Worm (Caenorhabditis elegans) whole organism, L1 larva: ENCODE measurements around the gene nlp-64.

Experiments
- C16A3.4 ChIP-seq: fragments of 150-350 bp; optimal IDR thresholded peaks from 2 replicates; lab custom pipeline; 2014; ENCODE audit warnings: missing biosample characterization, missing genetic modification characterization
- C34B4.2 ChIP-seq: sonication (generic microtip); optimal IDR thresholded peaks from 2 replicates; lab custom pipeline; 2017; ENCODE audit warnings: mild to moderate bottlenecking, missing genetic modification characterization, missing compliant biosample characterization
- Y116A8C.19 ChIP-seq: sonication (generic microtip); optimal IDR thresholded peaks from 2 replicates; lab custom pipeline; 2016; ENCODE audit warnings: missing compliant biosample characterization, missing genetic modification characterization, borderline replicate concordance
- alr-1 ChIP-seq: fragments of 200-800 bp; sonication (Bioruptor generic); optimal IDR thresholded peaks from 2 replicates; lab custom pipeline; 2018; ENCODE audit warnings: borderline replicate concordance, mild to moderate bottlenecking, missing genetic modification characterization, missing compliant biosample characterization
- blmp-1 ChIP-seq: fragments of 150-350 bp; optimal IDR thresholded peaks from 2 replicates; lab custom pipeline; 2014; ENCODE audit warnings: missing biosample characterization, missing genetic modification characterization
- ceh-63 ChIP-seq: fragments of 200-800 bp; sonication (Bioruptor generic); optimal IDR thresholded peaks from 2 replicates; lab custom pipeline; 2018; ENCODE audit warnings: mild to moderate bottlenecking, missing genetic modification characterization, missing compliant biosample characterization
- ceh-90 ChIP-seq: sonication (generic microtip); optimal IDR thresholded peaks from 2 replicates; lab custom pipeline; 2016; ENCODE audit warnings: missing genetic modification characterization, missing compliant biosample characterization
- dpl-1 ChIP-seq, 3 experiments: fragments of 150-350 bp in 2 of 3; sonication (generic microtip) in 1 of 3; optimal IDR thresholded peaks; 2 replicates each; lab custom pipeline; 2014 to 2017; ENCODE audit warnings: missing biosample characterization in 3 of 3, missing genetic modification characterization in 3 of 3, missing genetic modification reagents in 3 of 3
- dsc-1 ChIP-seq: sonication (generic microtip); optimal IDR thresholded peaks from 2 replicates; lab custom pipeline; 2016; ENCODE audit warnings: mild to moderate bottlenecking, missing genetic modification characterization, missing compliant biosample characterization
- egl-13 ChIP-seq: sonication (generic microtip); optimal IDR thresholded peaks from 2 replicates; lab custom pipeline; 2016; ENCODE audit warnings: missing genotype, missing genetic modification reagents, missing genetic modification characterization, missing compliant biosample characterization
- egl-27 ChIP-seq, 2 experiments: fragments of 150-350 bp in 1 of 2; sonication (generic microtip); optimal IDR thresholded peaks; 3 replicates each; lab custom pipeline; 2017 to 2018; ENCODE audit warnings: missing biosample characterization in 2 of 2, missing genetic modification characterization in 2 of 2, missing genetic modification reagents in 2 of 2
- elt-2 ChIP-seq: sonication (generic microtip); optimal IDR thresholded peaks from 2 replicates; lab custom pipeline; 2016; ENCODE audit warnings: missing genetic modification characterization, mild to moderate bottlenecking, inconsistent platforms, missing compliant biosample characterization, missing genetic modification reagents
- elt-3 ChIP-seq, 6 experiments: fragments of 150-350 bp in 1 of 6; sonication (generic microtip); optimal IDR thresholded peaks; 2 replicates each; lab custom pipeline; 2017 to 2018; ENCODE audit warnings: missing biosample characterization in 6 of 6, missing genetic modification characterization in 6 of 6, inconsistent platforms in 1 of 6
- ets-5 ChIP-seq: fragments of 200-800 bp; sonication (Bioruptor generic); IDR thresholded peaks from 2 replicates; pipeline ENCODE4 v1.3.6; 2022; ENCODE audit warnings: missing genetic modification characterization, missing compliant biosample characterization
- fkh-10 ChIP-seq: sonication (generic microtip); optimal IDR thresholded peaks from 2 replicates; lab custom pipeline; 2017; ENCODE audit warnings: missing biosample characterization, missing genetic modification reagents, missing genetic modification characterization
- fkh-4 ChIP-seq: sonication (generic microtip); optimal IDR thresholded peaks from 2 replicates; lab custom pipeline; 2016; ENCODE audit warnings: missing compliant biosample characterization, missing genetic modification characterization, borderline replicate concordance
- fos-1 ChIP-seq: fragments of 150-350 bp; optimal IDR thresholded peaks from 2 replicates; lab custom pipeline; 2014; ENCODE audit warnings: missing biosample characterization, missing genetic modification characterization
- hlh-4 ChIP-seq: sonication (generic microtip); optimal IDR thresholded peaks from 2 replicates; lab custom pipeline; 2016; ENCODE audit warnings: mild to moderate bottlenecking, missing genetic modification characterization, missing compliant biosample characterization
- lin-13 ChIP-seq: fragments of 150-350 bp; optimal IDR thresholded peaks from 2 replicates; lab custom pipeline; 2014; ENCODE audit warnings: missing biosample characterization, missing genetic modification reagents, missing genetic modification characterization
- lin-14 ChIP-seq: fragments of 200-800 bp; sonication (Bioruptor generic); optimal IDR thresholded peaks from 2 replicates; lab custom pipeline; 2018; ENCODE audit warnings: mild to moderate bottlenecking, missing genetic modification characterization, moderate library complexity, missing compliant biosample characterization
- lin-15B ChIP-seq: fragments of 150-350 bp; sonication (generic microtip); optimal IDR thresholded peaks from 3 replicates; lab custom pipeline; 2014; ENCODE audit warnings: missing biosample characterization, missing genetic modification characterization
- lir-3 ChIP-seq: sonication (generic microtip); optimal IDR thresholded peaks from 2 replicates; lab custom pipeline; 2016; ENCODE audit warnings: mild to moderate bottlenecking, missing genetic modification characterization, moderate library complexity, missing compliant biosample characterization; ENCODE audit not compliant: poor library complexity
- lsy-2 ChIP-seq, 2 experiments: fragments of 150-350 bp; optimal IDR thresholded peaks; 2 replicates each; lab custom pipeline; 2014; ENCODE audit warnings: missing biosample characterization in 2 of 2, missing genetic modification characterization in 2 of 2
- mab-9 ChIP-seq: fragments of 200-800 bp; sonication (Bioruptor generic); IDR thresholded peaks from 2 replicates; pipeline ENCODE4 v1.3.6; 2022; ENCODE audit warnings: missing genetic modification reagents, missing genetic modification characterization, missing compliant biosample characterization
- mdl-1 ChIP-seq, 2 experiments: fragments of 150-350 bp; optimal IDR thresholded peaks; 2 replicates each; lab custom pipeline; 2014 to 2017; ENCODE audit warnings: missing biosample characterization in 2 of 2, missing genetic modification characterization in 2 of 2, inconsistent platforms in 1 of 2
- mef-2 ChIP-seq: fragments of 150-350 bp; optimal IDR thresholded peaks from 2 replicates; lab custom pipeline; 2014; ENCODE audit warnings: missing biosample characterization, missing genetic modification characterization
- mep-1 ChIP-seq: fragments of 150-350 bp; optimal IDR thresholded peaks from 2 replicates; lab custom pipeline; 2014; ENCODE audit warnings: missing biosample characterization, missing genetic modification characterization
- nhr-11 ChIP-seq: fragments of 150-350 bp; optimal IDR thresholded peaks from 2 replicates; lab custom pipeline; 2014; ENCODE audit warnings: missing biosample characterization, missing genetic modification characterization
- nhr-12 ChIP-seq: sonication (generic microtip); optimal IDR thresholded peaks from 2 replicates; lab custom pipeline; 2017; ENCODE audit warnings: missing biosample characterization, missing genetic modification characterization
- nhr-20 ChIP-seq: sonication (generic microtip); optimal IDR thresholded peaks from 2 replicates; lab custom pipeline; 2016; ENCODE audit warnings: mild to moderate bottlenecking, missing genetic modification characterization, missing compliant biosample characterization
- nhr-28 ChIP-seq: fragments of 150-350 bp; optimal IDR thresholded peaks from 2 replicates; lab custom pipeline; 2014; ENCODE audit warnings: missing biosample characterization, missing genetic modification characterization
- nhr-47 ChIP-seq: sonication (generic microtip); optimal IDR thresholded peaks from 2 replicates; lab custom pipeline; 2016; ENCODE audit warnings: mild to moderate bottlenecking, missing genetic modification characterization, moderate library complexity, missing compliant biosample characterization
- nhr-71 ChIP-seq: sonication (generic microtip); optimal IDR thresholded peaks from 2 replicates; lab custom pipeline; 2016; ENCODE audit warnings: mild to moderate bottlenecking, missing genetic modification characterization, moderate library complexity, missing compliant biosample characterization
- nhr-84 ChIP-seq: sonication (generic microtip); optimal IDR thresholded peaks from 2 replicates; lab custom pipeline; 2017; ENCODE audit warnings: missing biosample characterization, missing genetic modification characterization
- nhr-85 ChIP-seq: sonication (generic microtip); peaks from one replicate; lab custom pipeline; 2016; ENCODE audit warnings: missing genetic modification characterization, inconsistent platforms, missing compliant biosample characterization
- pqm-1 ChIP-seq: sonication (generic microtip); optimal IDR thresholded peaks from 3 replicates; lab custom pipeline; 2017; ENCODE audit warnings: missing biosample characterization, missing genetic modification characterization
- skn-1 ChIP-seq: fragments of 150-350 bp; optimal IDR thresholded peaks from 2 replicates; lab custom pipeline; 2014; ENCODE audit warnings: missing biosample characterization, missing genetic modification characterization
- sox-4 ChIP-seq: sonication (generic microtip); optimal IDR thresholded peaks from 2 replicates; lab custom pipeline; 2016; ENCODE audit warnings: missing genetic modification characterization, missing compliant biosample characterization
- tlp-1 ChIP-seq: fragments of 150-350 bp; optimal IDR thresholded peaks from 2 replicates; lab custom pipeline; 2014; ENCODE audit warnings: missing biosample characterization, missing genetic modification characterization
- unc-130 ChIP-seq: fragments of 150-350 bp; optimal IDR thresholded peaks from 2 replicates; lab custom pipeline; 2017; ENCODE audit warnings: missing biosample characterization, missing genetic modification characterization, inconsistent platforms
- unc-30 ChIP-seq: sonication (generic microtip); optimal IDR thresholded peaks from 2 replicates; lab custom pipeline; 2017; ENCODE audit warnings: missing biosample characterization, missing genetic modification characterization
- unc-98 ChIP-seq: fragments of 200-800 bp; sonication (Bioruptor generic); IDR thresholded peaks from 2 replicates; pipeline ENCODE4 v1.3.6; 2022; ENCODE audit warnings: missing genetic modification characterization, missing compliant biosample characterization
- vab-15 ChIP-seq: sonication (generic microtip); optimal IDR thresholded peaks from 2 replicates; lab custom pipeline; 2017; ENCODE audit warnings: missing genotype, mild to moderate bottlenecking, missing genetic modification characterization, missing compliant biosample characterization
- xbp-1 ChIP-seq: sonication (generic microtip); optimal IDR thresholded peaks from 2 replicates; lab custom pipeline; 2016; ENCODE audit warnings: missing genetic modification characterization, missing compliant biosample characterization
- zag-1 ChIP-seq: fragments of 150-350 bp; optimal IDR thresholded peaks from 2 replicates; lab custom pipeline; 2014; ENCODE audit warnings: missing biosample characterization, missing genetic modification characterization
- ztf-11 ChIP-seq, 2 experiments: sonication (generic microtip); optimal IDR thresholded peaks; 2 replicates each; lab custom pipeline; 2016 to 2017; ENCODE audit warnings: missing genetic modification characterization in 2 of 2, missing biosample characterization in 1 of 2, missing compliant biosample characterization in 1 of 2
- ztf-4 ChIP-seq: fragments of 150-350 bp; optimal IDR thresholded peaks from 2 replicates; lab custom pipeline; 2014; ENCODE audit warnings: missing biosample characterization, missing genetic modification characterization

Gene nlp-64

ce11 chrX:334452-334851 is 23.3 kb upstream of the nlp-64 start:
- TF ChIP-seq mef-2 (no peak), ztf-11 (tag; optimal IDR thresholded peaks at IDR 0.05; lab: Kevin White, UChicago) (no peak), C34B4.2 (tag; lab: Kevin White, UChicago) (no peak), egl-27 (tag; optimal IDR thresholded peaks at IDR 0.05; lab: Kevin White, UChicago) (no peak), tlp-1 (tag; lab: Kevin White, UChicago) (no peak), skn-1 (no peak), mdl-1 (tag; optimal IDR thresholded peaks at IDR 0.05; lab: Kevin White, UChicago) (no peak), blmp-1 (tag; lab: Kevin White, UChicago) (no peak), lin-13 (GFP tag; lab: Kevin White, UChicago) (no peak), ets-5 (GFP tag; lab: Robert Waterston, UW) (no peak), unc-30 (tag; lab: Kevin White, UChicago) (no peak)
- TF ChIP-seq, all 84 proteins: peak for 0

DNA sequence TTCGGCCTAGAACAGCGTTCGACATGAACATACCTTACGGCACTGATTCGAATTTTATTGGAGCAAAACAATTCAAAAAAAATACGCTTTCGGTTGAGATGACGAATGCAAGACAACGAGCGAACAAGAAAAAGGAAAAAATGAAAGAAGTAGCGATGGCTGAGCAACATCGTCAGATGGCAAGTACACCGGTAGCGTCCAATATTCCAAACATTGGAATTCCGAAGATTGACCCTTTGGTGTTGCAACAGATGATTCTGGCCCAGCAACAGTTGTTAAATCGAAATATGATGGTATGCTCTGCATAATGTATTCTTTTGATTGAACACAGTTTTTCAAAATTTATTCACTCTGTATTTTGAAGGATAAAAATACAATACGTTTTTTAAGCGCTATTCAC is 21.5 kb upstream of the nlp-64 start:
- TF ChIP-seq skn-1 (no peak), nhr-71 (no peak), mep-1 (tag; lab: Kevin White, UChicago) (no peak), dpl-1 (GFP tag; optimal IDR thresholded peaks at IDR 0.05; lab: Kevin White, UChicago) (no peak), nhr-28 (tag; lab: Kevin White, UChicago) (no peak), nhr-12 (tag; lab: Kevin White, UChicago) (no peak), vab-15 (tag; lab: Kevin White, UChicago) (no peak), elt-2 (tag; lab: Kevin White, UChicago) (no peak), pqm-1 (no peak)

ce11 chrX:328736-329135 is 17.6 kb upstream of the nlp-64 start:
- TF ChIP-seq nhr-84 (tag; lab: Kevin White, UChicago): no peak
- no peak for TF ChIP-seq unc-98 (GFP tag; lab: Robert Waterston, UW)
- TF ChIP-seq unc-130 (tag; lab: Kevin White, UChicago): no peak
- no peak for TF ChIP-seq ztf-4 (tag; lab: Kevin White, UChicago)
- no peak for TF ChIP-seq lin-14 (GFP tag; lab: Kevin White, UChicago)
- no peak for TF ChIP-seq fkh-10 (GFP tag; lab: Kevin White, UChicago)
- TF ChIP-seq ceh-90: no peak
- no peak for TF ChIP-seq fos-1 (tag; lab: Kevin White, UChicago)
- no peak for TF ChIP-seq zag-1
- TF ChIP-seq ceh-63: no peak
- no peak for TF ChIP-seq hlh-4 (tag; lab: Kevin White, UChicago)
- no peak for TF ChIP-seq tlp-1 (tag; lab: Kevin White, UChicago)

DNA sequence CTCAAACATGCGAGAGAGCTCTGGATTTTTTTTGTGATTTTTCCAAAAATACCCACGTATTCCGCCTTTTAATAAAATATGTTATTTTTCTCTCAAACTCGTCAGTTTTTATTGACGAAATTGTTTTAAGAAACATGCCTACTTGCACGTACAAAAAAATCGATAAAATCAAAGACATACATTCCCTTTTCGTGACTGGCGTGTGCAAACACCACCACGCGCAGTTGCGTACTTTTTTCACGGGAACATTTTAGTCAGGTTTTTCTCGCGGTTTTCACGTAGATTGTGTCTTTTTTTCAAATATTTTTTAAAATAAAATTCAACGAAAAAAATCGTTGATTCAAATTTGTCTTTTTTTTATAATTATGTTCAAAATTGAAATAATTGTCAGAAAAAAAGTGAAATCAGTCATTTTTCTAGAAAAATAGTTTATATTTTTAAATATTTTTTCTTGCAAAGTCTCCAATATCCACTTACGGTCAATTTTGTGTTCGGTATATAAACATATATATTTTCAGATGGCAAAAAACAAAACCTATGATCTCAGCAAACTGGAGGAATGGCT is 14.6 kb upstream of the nlp-64 start, which contains the start of gene M02E1.1:
Gene M02E1.1 (plus strand): TSS at position 515 of the 565 bp plus-strand sequence.
- no peak for TF ChIP-seq unc-30 (tag; lab: Kevin White, UChicago)
- TF ChIP-seq nhr-11 (tag; lab: Kevin White, UChicago): no peak
- TF ChIP-seq pqm-1: no peak
- peak; percentile 9 for TF ChIP-seq C16A3.4
- peak; percentile 33 for TF ChIP-seq nhr-85 (tag; lab: Kevin White, UChicago)
- no peak for TF ChIP-seq ztf-4 (tag; lab: Kevin White, UChicago)
- no peak for TF ChIP-seq unc-98 (GFP tag; lab: Robert Waterston, UW)
- no peak for TF ChIP-seq egl-13 (tag; lab: Kevin White, UChicago)
- TF ChIP-seq skn-1: no peak
- peak; percentile 51 for TF ChIP-seq nhr-47 (tag; lab: Kevin White, UChicago)
- peak in 1 of 2 experiments; percentile 42 for TF ChIP-seq mdl-1 (tag; optimal IDR thresholded peaks at IDR 0.05; lab: Kevin White, UChicago)
- TF ChIP-seq dsc-1: peak; percentile 20
- TF ChIP-seq nhr-20 (tag; lab: Kevin White, UChicago): peak; percentile 33
- no peak for TF ChIP-seq elt-2 (tag; lab: Kevin White, UChicago)
- TF ChIP-seq tlp-1 (tag; lab: Kevin White, UChicago): no peak
- no peak for TF ChIP-seq mab-9 (GFP tag; lab: Robert Waterston, UW)
- no peak for TF ChIP-seq Y116A8C.19
- no peak for TF ChIP-seq ztf-11 (tag; optimal IDR thresholded peaks at IDR 0.05; lab: Kevin White, UChicago)
- TF ChIP-seq mep-1 (tag; lab: Kevin White, UChicago): peak; percentile 77
- TF ChIP-seq xbp-1 (tag; lab: Kevin White, UChicago): no peak
- peak; percentile 22 to 51 for TF ChIP-seq lsy-2 (tag; optimal IDR thresholded peaks at IDR 0.05; lab: Kevin White, UChicago)
- TF ChIP-seq lir-3: no peak
- TF ChIP-seq lin-15B (tag; lab: Kevin White, UChicago): no peak
- no peak for TF ChIP-seq fkh-4 (tag; lab: Kevin White, UChicago)
- TF ChIP-seq alr-1: no peak
- no peak for TF ChIP-seq sox-4
- TF ChIP-seq elt-3 (tag; optimal IDR thresholded peaks at IDR 0.05; lab: Kevin White, UChicago): no peak
